Fruit fly (Drosophila melanogaster) Kc167 (cell line): Measurements from ENCODE around the gene Cpr64Aa.

ENCODE experiments used
- Myc ChIP-seq: fragments of >200 bp; optimal IDR thresholded peaks from 2 replicates; lab custom pipeline; 2017; ENCODE audit warnings: missing external identifiers
- Sin3A ChIP-seq: fragments of >200 bp; optimal IDR thresholded peaks from 2 replicates; lab custom pipeline; 2018; ENCODE audit warnings: missing external identifiers
- h ChIP-seq: fragments of >200 bp; optimal IDR thresholded peaks from 3 replicates; lab custom pipeline; 2018; ENCODE audit warnings: missing external identifiers
- insv ChIP-seq: fragments of >200 bp; optimal IDR thresholded peaks from 3 replicates; lab custom pipeline; 2018; ENCODE audit warnings: missing external identifiers
- psq ChIP-seq: fragments of >200 bp; optimal IDR thresholded peaks from 2 replicates; lab custom pipeline; 2017; ENCODE audit warnings: missing external identifiers
- ttk ChIP-seq: sonication (Bioruptor generic); optimal IDR thresholded peaks from 2 replicates; lab custom pipeline; 2017; ENCODE audit warnings: missing external identifiers

- TF ChIP-seq psq (lab: Kevin White, UChicago) (no peak), Sin3A (no peak), h (lab: Kevin White, UChicago) (no peak), ttk (no peak), insv (lab: Kevin White, UChicago) (no peak), Myc (lab: Kevin White, UChicago) (no peak)
Measured at dm6 chr3L:4204239-4204638, 4.7 kb downstream of the Cpr64Aa start, which contains the start of gene CG15005.
